Fruit fly (Drosophila melanogaster) whole organism, adult: ENCODE measurements around the gene spdi.

Source experiments
- CG11617 ChIP-seq: fragments of 200-800 bp; sonication (Bioruptor generic); optimal IDR thresholded peaks from 2 replicates; lab custom pipeline; 2017; ENCODE audit warnings: mild to moderate bottlenecking, missing biosample characterization, missing genetic modification reagents, missing genetic modification characterization
- CG12768 ChIP-seq: fragments of 200-800 bp; sonication (Bioruptor generic); optimal IDR thresholded peaks from 2 replicates; lab custom pipeline; 2017; ENCODE audit warnings: missing biosample characterization, missing genetic modification characterization, mild to moderate bottlenecking, moderate library complexity, missing genetic modification reagents
- CG14711 ChIP-seq: fragments of 200-800 bp; sonication (Bioruptor generic); optimal IDR thresholded peaks from 2 replicates; lab custom pipeline; 2018; ENCODE audit warnings: missing biosample characterization, mild to moderate bottlenecking, missing genetic modification characterization, moderate library complexity
- CG1620 ChIP-seq: fragments of 200-800 bp; sonication (Bioruptor generic); optimal IDR thresholded peaks from 2 replicates; lab custom pipeline; 2016; ENCODE audit warnings: missing biosample characterization, missing genetic modification characterization
- CG33017 ChIP-seq: fragments of 200-800 bp; sonication (Bioruptor generic); optimal IDR thresholded peaks from 2 replicates; lab custom pipeline; 2018; ENCODE audit warnings: missing biosample characterization, mild to moderate bottlenecking, missing genetic modification characterization, moderate library complexity
- CG5204 ChIP-seq: fragments of 200-800 bp; sonication (Bioruptor generic); optimal IDR thresholded peaks from 2 replicates; lab custom pipeline; 2016; ENCODE audit warnings: missing biosample characterization, missing genetic modification characterization
- CG7045 ChIP-seq: fragments of 200-800 bp; sonication (Bioruptor generic); optimal IDR thresholded peaks from 2 replicates; lab custom pipeline; 2017; ENCODE audit warnings: missing biosample characterization, mild to moderate bottlenecking, missing genetic modification characterization
- CG7101 ChIP-seq: fragments of 200-800 bp; sonication (Bioruptor generic); optimal IDR thresholded peaks from 2 replicates; lab custom pipeline; 2018; ENCODE audit warnings: missing biosample characterization, mild to moderate bottlenecking, missing genetic modification characterization, moderate library complexity
- Clk ChIP-seq: fragments of 200-800 bp; sonication (Bioruptor generic); optimal IDR thresholded peaks from 2 replicates; lab custom pipeline; 2017; ENCODE audit warnings: missing biosample characterization, missing genetic modification characterization
- Crg-1 ChIP-seq: fragments of 200-800 bp; sonication (Bioruptor generic); optimal IDR thresholded peaks from 2 replicates; lab custom pipeline; 2016; ENCODE audit warnings: missing biosample characterization, missing genetic modification characterization
- Hr96 ChIP-seq: fragments of 200-800 bp; sonication (Bioruptor generic); optimal IDR thresholded peaks from 2 replicates; lab custom pipeline; 2016; ENCODE audit warnings: missing biosample characterization, missing genetic modification characterization
- Mnt ChIP-seq: fragments of 200-800 bp; sonication (Bioruptor generic); optimal IDR thresholded peaks from 2 replicates; lab custom pipeline; 2016; ENCODE audit warnings: missing biosample characterization, mild to moderate bottlenecking, missing genetic modification characterization
- bab1 ChIP-seq: fragments of 200-800 bp; sonication (Bioruptor generic); optimal IDR thresholded peaks from 3 replicates; lab custom pipeline; 2019; ENCODE audit warnings: missing biosample characterization, mild to moderate bottlenecking, missing genetic modification characterization, moderate library complexity
- cic ChIP-seq: fragments of 200-800 bp; sonication (Bioruptor generic); optimal IDR thresholded peaks from 2 replicates; lab custom pipeline; 2017; ENCODE audit warnings: missing biosample characterization, mild to moderate bottlenecking, missing genetic modification characterization, moderate library complexity
- cnc ChIP-seq, 2 experiments: fragments of >200 bp; optimal IDR thresholded peaks; 2 replicates each; lab custom pipeline; 2017
- kay ChIP-seq: fragments of 200-800 bp; sonication (Bioruptor generic); peaks from one replicate; lab custom pipeline; 2016; ENCODE audit warnings: missing biosample characterization, missing genetic modification characterization, borderline replicate concordance
- ovo ChIP-seq: fragments of 200-800 bp; sonication (Bioruptor generic); optimal IDR thresholded peaks from 2 replicates; lab custom pipeline; 2016; ENCODE audit warnings: missing biosample characterization, missing genetic modification characterization
- pad ChIP-seq: fragments of 200-800 bp; sonication (Bioruptor generic); optimal IDR thresholded peaks from 3 replicates; lab custom pipeline; 2017; ENCODE audit warnings: missing biosample characterization, missing genetic modification characterization, mild to moderate bottlenecking, moderate library complexity, missing genetic modification reagents
- tj ChIP-seq: fragments of 200-800 bp; sonication (Bioruptor generic); optimal IDR thresholded peaks from 3 replicates; lab custom pipeline; 2017; ENCODE audit warnings: missing biosample characterization, mild to moderate bottlenecking, missing genetic modification characterization, moderate library complexity
- toe ChIP-seq: fragments of 200-800 bp; sonication (Bioruptor generic); optimal IDR thresholded peaks from 2 replicates; lab custom pipeline; 2016; ENCODE audit warnings: missing biosample characterization, missing genetic modification characterization

spdi gene

DNA sequence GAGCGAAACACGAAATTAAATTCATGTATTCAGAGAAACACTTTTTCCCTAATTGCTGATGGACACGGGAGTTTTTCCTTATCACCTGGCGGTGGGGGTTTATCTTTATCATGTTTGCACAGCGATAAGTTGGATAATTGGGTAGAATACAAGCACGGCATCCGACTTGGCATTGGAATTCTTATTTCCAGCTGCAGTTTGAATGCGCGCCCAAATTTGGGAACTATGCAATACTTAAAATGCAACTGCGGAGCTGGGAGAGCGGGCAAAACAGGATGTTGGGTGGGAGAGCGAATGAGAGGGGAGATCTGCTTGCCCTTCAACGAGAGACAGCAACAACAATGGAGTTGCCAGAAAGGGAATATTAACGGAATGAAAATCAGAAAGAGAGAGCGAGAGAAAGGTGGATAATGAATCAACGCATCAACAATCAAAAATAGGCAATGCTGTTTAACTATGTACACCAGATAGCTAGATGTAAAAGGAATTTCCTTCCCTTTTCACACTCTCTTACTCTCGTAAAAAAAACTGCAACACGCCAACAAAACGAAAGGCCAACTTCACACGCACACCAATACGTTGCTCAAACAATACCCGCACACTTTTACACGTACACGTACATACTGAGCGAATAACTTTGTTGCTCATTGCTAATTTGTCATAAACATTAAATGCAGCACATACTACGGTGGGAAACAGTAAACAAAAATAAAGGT lies 3.1 kb downstream of the spdi start:
- TF ChIP-seq CG7101 = peak; percentile 22
- TF ChIP-seq bab1 = peak; percentile 34
- no peak for TF ChIP-seq Clk (GFP tag; lab: Kevin White, UChicago)

DNA sequence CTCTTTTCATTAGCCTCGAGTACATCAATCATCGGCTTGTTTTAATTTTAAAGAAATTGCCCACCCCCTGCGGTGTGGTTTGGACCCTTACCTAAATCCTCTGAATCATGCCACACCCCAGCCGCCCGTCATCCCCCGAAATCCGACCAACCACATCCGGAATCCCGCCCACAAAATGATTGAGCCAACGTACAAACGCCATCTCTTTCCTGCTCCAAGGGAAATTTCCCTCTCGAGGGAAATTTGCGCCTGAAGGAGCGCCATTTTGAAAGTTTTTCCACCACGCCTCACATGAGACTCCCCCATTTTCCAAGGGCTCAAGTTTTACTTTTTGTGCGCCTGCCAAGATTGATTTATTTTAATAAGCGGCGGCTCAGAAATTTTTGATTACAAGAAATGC lies 9.9 kb downstream of the spdi start:
- TF ChIP-seq CG1620 (GFP tag; lab: Kevin White, UChicago) (no peak), kay (GFP tag; lab: Kevin White, UChicago) (no peak), CG33017 (tag; lab: Kevin White, UChicago) (no peak), Hr96 (no peak), tj (GFP tag; lab: Kevin White, UChicago) (no peak), Mnt (no peak), pad (GFP tag; lab: Kevin White, UChicago) (no peak), Crg-1 (GFP tag; lab: Kevin White, UChicago) (no peak), CG7101 (no peak), CG14711 (tag; lab: Kevin White, UChicago) (no peak), bab1 (no peak), ovo (no peak), cnc (optimal IDR thresholded peaks at IDR 0.05; lab: Kevin White, UChicago) (no peak), cic (GFP tag; lab: Kevin White, UChicago) (no peak), CG12768 (GFP tag; lab: Kevin White, UChicago) (no peak), CG5204 (GFP tag; lab: Kevin White, UChicago) (no peak), CG11617 (GFP tag; lab: Kevin White, UChicago) (no peak), Clk (GFP tag; lab: Kevin White, UChicago) (no peak)

DNA sequence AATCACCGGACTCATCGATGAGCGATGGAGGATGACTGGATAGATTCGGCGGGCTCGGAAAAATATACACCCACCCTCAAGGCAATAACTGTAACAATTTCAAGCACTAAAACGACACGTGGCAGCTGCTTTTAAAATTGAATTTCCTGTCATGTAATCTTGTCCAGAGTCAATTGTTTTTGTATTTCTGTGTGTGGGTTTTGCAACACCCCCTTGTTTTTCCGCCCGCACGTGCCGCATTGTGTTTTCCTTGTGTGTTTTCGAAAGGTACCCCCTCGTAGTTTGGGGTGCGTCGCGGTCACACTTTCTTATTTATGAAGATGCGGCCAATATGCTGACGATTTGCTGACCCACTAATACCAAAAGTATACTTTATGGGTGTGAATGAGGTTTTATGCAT lies 18.0 kb downstream of the spdi start:
- TF ChIP-seq tj (GFP tag; lab: Kevin White, UChicago) (no peak), kay (GFP tag; lab: Kevin White, UChicago) (no peak), bab1 (no peak), toe (no peak), ovo (no peak), CG11617 (GFP tag; lab: Kevin White, UChicago) (no peak), Crg-1 (GFP tag; lab: Kevin White, UChicago) (no peak), CG1620 (GFP tag; lab: Kevin White, UChicago) (no peak), cnc (optimal IDR thresholded peaks at IDR 0.05; lab: Kevin White, UChicago) (no peak), CG14711 (tag; lab: Kevin White, UChicago) (no peak), cic (GFP tag; lab: Kevin White, UChicago) (no peak), CG5204 (GFP tag; lab: Kevin White, UChicago) (no peak), CG7045 (GFP tag; lab: Kevin White, UChicago) (no peak), CG12768 (GFP tag; lab: Kevin White, UChicago) (no peak), CG33017 (tag; lab: Kevin White, UChicago) (no peak), Hr96 (no peak), CG7101 (no peak), Mnt (no peak), Clk (GFP tag; lab: Kevin White, UChicago) (no peak), pad (GFP tag; lab: Kevin White, UChicago) (no peak)

dm6 chrX:599727-600126 lies 20.3 kb downstream of the spdi start:
- TF ChIP-seq CG7045 (GFP tag; lab: Kevin White, UChicago) (no peak), CG5204 (GFP tag; lab: Kevin White, UChicago) (no peak), CG1620 (GFP tag; lab: Kevin White, UChicago) (no peak), cnc (optimal IDR thresholded peaks at IDR 0.05; lab: Kevin White, UChicago) (no peak), tj (GFP tag; lab: Kevin White, UChicago) (no peak), CG11617 (GFP tag; lab: Kevin White, UChicago) (no peak), pad (GFP tag; lab: Kevin White, UChicago) (no peak), bab1 (no peak), Mnt (peak; percentile 12), CG14711 (tag; lab: Kevin White, UChicago) (no peak), ovo (peak; percentile 48), toe (no peak), CG33017 (tag; lab: Kevin White, UChicago) (no peak), kay (GFP tag; lab: Kevin White, UChicago) (no peak), CG12768 (GFP tag; lab: Kevin White, UChicago) (peak; percentile 26), Clk (GFP tag; lab: Kevin White, UChicago) (no peak), Hr96 (peak; percentile 24), cic (GFP tag; lab: Kevin White, UChicago) (peak; percentile 52), Crg-1 (GFP tag; lab: Kevin White, UChicago) (no peak), CG7101 (peak; percentile 14)

dm6 chrX:598322-599057 lies 21.5 kb downstream of the spdi start:
- TF ChIP-seq CG14711 (tag; lab: Kevin White, UChicago) (peak; percentile 6), kay (GFP tag; lab: Kevin White, UChicago) (no peak), pad (GFP tag; lab: Kevin White, UChicago) (peak; percentile 14)

- TF ChIP-seq Crg-1 (GFP tag; lab: Kevin White, UChicago) = no peak
- no peak for TF ChIP-seq tj (GFP tag; lab: Kevin White, UChicago)
- no peak for TF ChIP-seq ovo
- TF ChIP-seq CG11617 (GFP tag; lab: Kevin White, UChicago) = no peak
- no peak for TF ChIP-seq CG12768 (GFP tag; lab: Kevin White, UChicago)
- TF ChIP-seq pad (GFP tag; lab: Kevin White, UChicago) = no peak
- no peak for TF ChIP-seq CG14711 (tag; lab: Kevin White, UChicago)
- TF ChIP-seq cic (GFP tag; lab: Kevin White, UChicago) = no peak
- no peak for TF ChIP-seq CG33017 (tag; lab: Kevin White, UChicago)
- TF ChIP-seq CG5204 (GFP tag; lab: Kevin White, UChicago) = no peak
- TF ChIP-seq Clk (GFP tag; lab: Kevin White, UChicago) = no peak
- TF ChIP-seq CG7045 (GFP tag; lab: Kevin White, UChicago) = no peak
- TF ChIP-seq kay (GFP tag; lab: Kevin White, UChicago) = no peak
These were observed 22.9 kb downstream of the spdi start for dm6 chrX:597057-597456.
